Fruit fly (Drosophila melanogaster) whole organism, embryonic: ENCODE data around the gene retinin.
A peak's percentile ranks its signal among the peaks of the same experiment; 100 is the strongest.

Experiments
- Asciz ChIP-seq: fragments of 200-800 bp; sonication (Bioruptor generic); optimal IDR thresholded peaks from 2 replicates; lab custom pipeline; 2017; ENCODE audit warnings: missing biosample characterization, mild to moderate bottlenecking, missing genetic modification characterization, missing genetic modification reagents
- Atf-2 ChIP-seq: fragments of 200-800 bp; sonication (Bioruptor generic); optimal IDR thresholded peaks from 2 replicates; lab custom pipeline; 2016; ENCODE audit warnings: missing biosample characterization, missing genetic modification characterization
- B-H1 ChIP-seq: fragments of 200-800 bp; sonication (Bioruptor generic); IDR thresholded peaks from 3 replicates; pipeline ENCODE4 v1.3.6; 2022; ENCODE audit warnings: missing biosample characterization, missing genetic modification characterization
- CG11398 ChIP-seq: fragments of 200-800 bp; sonication (Bioruptor generic); optimal IDR thresholded peaks from 2 replicates; lab custom pipeline; 2016; ENCODE audit warnings: missing biosample characterization, missing genetic modification characterization
- CG14014 ChIP-seq: fragments of 200-800 bp; sonication (Bioruptor generic); IDR thresholded peaks from 2 replicates; pipeline ENCODE4 v1.3.6; 2022; ENCODE audit warnings: missing biosample characterization, missing genetic modification characterization
- CG15696 ChIP-seq: fragments of 200-800 bp; sonication (Bioruptor generic); optimal IDR thresholded peaks from 2 replicates; lab custom pipeline; 2019; ENCODE audit warnings: missing biosample characterization, mild to moderate bottlenecking, missing genetic modification characterization, moderate library complexity
- CG34224 ChIP-seq: fragments of 200-800 bp; sonication (Bioruptor generic); IDR thresholded peaks from 3 replicates; pipeline ENCODE4 v1.3.6; 2022; ENCODE audit warnings: missing biosample characterization, missing genetic modification characterization; ENCODE audit not compliant: partially characterized antibody
- CG5953 ChIP-seq: fragments of 200-800 bp; sonication (Bioruptor generic); IDR thresholded peaks from 2 replicates; pipeline ENCODE4 v1.3.6; 2022; ENCODE audit warnings: missing biosample characterization, missing genetic modification characterization
- CG6813 ChIP-seq: fragments of 200-800 bp; sonication (Bioruptor generic); optimal IDR thresholded peaks from 2 replicates; lab custom pipeline; 2017; ENCODE audit warnings: missing biosample characterization, missing genetic modification characterization, mild to moderate bottlenecking, moderate library complexity, missing genetic modification reagents
- CG7357 ChIP-seq: fragments of 200-800 bp; sonication (Bioruptor generic); IDR thresholded peaks from 3 replicates; pipeline ENCODE4 v1.3.6; 2022; ENCODE audit warnings: missing biosample characterization, missing genetic modification characterization
- CG7786 ChIP-seq: fragments of 200-800 bp; sonication (Bioruptor generic); optimal IDR thresholded peaks from 2 replicates; lab custom pipeline; 2016; ENCODE audit warnings: missing biosample characterization, missing genetic modification characterization
- CG9215 ChIP-seq: fragments of 200-800 bp; sonication (Bioruptor generic); IDR thresholded peaks from 2 replicates; pipeline ENCODE4 v1.3.6; 2022; ENCODE audit warnings: missing biosample characterization, missing genetic modification characterization
- Deaf1 ChIP-seq: fragments of 200-800 bp; optimal IDR thresholded peaks from 3 replicates; lab custom pipeline; 2019; ENCODE audit warnings: missing biosample characterization, mild to moderate bottlenecking, missing genetic modification characterization, moderate library complexity
- Dfd ChIP-seq, 2 experiments: fragments of >200 bp; optimal IDR thresholded peaks; 2 replicates each; lab custom pipeline; 2017; ENCODE audit warnings: missing biosample characterization in 2 of 2, missing genetic modification characterization in 2 of 2
- H2.0 ChIP-seq: fragments of 200-800 bp; sonication (Bioruptor generic); IDR thresholded peaks from 2 replicates; pipeline ENCODE4 v1.3.6; 2022; ENCODE audit warnings: missing biosample characterization, missing genetic modification characterization
- HLHmδ ChIP-seq: fragments of 200-800 bp; sonication (Bioruptor generic); optimal IDR thresholded peaks from 2 replicates; lab custom pipeline; 2018; ENCODE audit warnings: missing biosample characterization, mild to moderate bottlenecking, missing genetic modification characterization, moderate library complexity
- Kr ChIP-seq: fragments of 200-800 bp; sonication (Bioruptor generic); optimal IDR thresholded peaks from 2 replicates; lab custom pipeline; 2017; ENCODE audit warnings: missing biosample characterization, mild to moderate bottlenecking, missing genetic modification characterization
- Rfx ChIP-seq: fragments of 200-800 bp; sonication (Bioruptor generic); IDR thresholded peaks from 2 replicates; pipeline ENCODE4 v1.3.6; 2022; ENCODE audit warnings: missing biosample characterization, missing genetic modification characterization
- Six4 ChIP-seq: fragments of 200-800 bp; sonication (Bioruptor generic); optimal IDR thresholded peaks from 2 replicates; lab custom pipeline; 2016; ENCODE audit warnings: missing biosample characterization, missing genetic modification characterization
- Usf ChIP-seq: fragments of 200-800 bp; sonication (Bioruptor generic); optimal IDR thresholded peaks from 2 replicates; lab custom pipeline; 2017; ENCODE audit warnings: missing genotype, missing biosample characterization, missing genetic modification characterization
- ash1 ChIP-seq: fragments of 200-800 bp; sonication (Bioruptor generic); optimal IDR thresholded peaks from 2 replicates; lab custom pipeline; 2018; ENCODE audit warnings: missing biosample characterization, mild to moderate bottlenecking, missing genetic modification characterization
- chinmo ChIP-seq: fragments of 200-800 bp; sonication (Bioruptor generic); IDR thresholded peaks from 4 replicates; pipeline ENCODE4 v1.3.6; 2022; ENCODE audit warnings: missing biosample characterization, missing genetic modification characterization; ENCODE audit not compliant: partially characterized antibody
- da ChIP-seq: fragments of 200-800 bp; sonication (Bioruptor generic); optimal IDR thresholded peaks from 2 replicates; lab custom pipeline; 2016; ENCODE audit warnings: missing biosample characterization, missing genetic modification characterization
- dati ChIP-seq: fragments of 200-800 bp; sonication (Bioruptor generic); IDR thresholded peaks from 2 replicates; pipeline ENCODE4 v1.3.6; 2022; ENCODE audit warnings: missing biosample characterization, missing genetic modification characterization
- exex ChIP-seq: fragments of 200-800 bp; sonication (Bioruptor generic); optimal IDR thresholded peaks from 4 replicates; lab custom pipeline; 2018; ENCODE audit warnings: missing biosample characterization, mild to moderate bottlenecking, missing genetic modification characterization, moderate library complexity
- fd3F ChIP-seq: fragments of 200-800 bp; sonication (Bioruptor generic); optimal IDR thresholded peaks from 2 replicates; lab custom pipeline; 2018; ENCODE audit warnings: missing biosample characterization, mild to moderate bottlenecking, missing genetic modification characterization, moderate library complexity
- fd96Cb ChIP-seq: fragments of 200-800 bp; sonication (Bioruptor generic); optimal IDR thresholded peaks from 2 replicates; lab custom pipeline; 2018; ENCODE audit warnings: missing biosample characterization, mild to moderate bottlenecking, missing genetic modification characterization, moderate library complexity
- gcm ChIP-seq: fragments of 200-800 bp; sonication (Bioruptor generic); optimal IDR thresholded peaks from 2 replicates; lab custom pipeline; 2019; ENCODE audit warnings: missing biosample characterization, mild to moderate bottlenecking, missing genetic modification characterization, moderate library complexity
- lmd ChIP-seq: fragments of 200-800 bp; sonication (Bioruptor generic); IDR thresholded peaks from 2 replicates; pipeline ENCODE4 v1.3.6; 2022; ENCODE audit warnings: missing biosample characterization, missing genetic modification characterization
- lola ChIP-seq, 3 experiments: fragments of >200 bp in 2 of 3; fragments of 200-800 bp in 1 of 3; sonication (Bioruptor generic) in 1 of 3; optimal IDR thresholded peaks; 2 replicates each; lab custom pipeline; 2017 to 2019; ENCODE audit warnings: missing biosample characterization in 3 of 3, missing genetic modification characterization in 3 of 3, mild to moderate bottlenecking in 1 of 3, moderate library complexity in 1 of 3
- pan ChIP-seq, 4 experiments: fragments of >200 bp in 3 of 4; fragments of 200-800 bp in 1 of 4; sonication (Bioruptor generic) in 1 of 4; optimal IDR thresholded peaks in 3 of 4; IDR thresholded peaks in 1 of 4; 2 replicates each; pipeline versions ENCODE4 v1.3.6 to Lab custom; 2017 to 2022; ENCODE audit warnings: missing biosample characterization in 2 of 4, missing genetic modification characterization in 2 of 4, mixed read lengths in 1 of 4
- row ChIP-seq: fragments of 200-800 bp; sonication (Bioruptor generic); IDR thresholded peaks from 3 replicates; pipeline ENCODE4 v1.3.6; 2022; ENCODE audit warnings: missing biosample characterization, missing genetic modification characterization
- trem ChIP-seq: fragments of 200-800 bp; optimal IDR thresholded peaks from 3 replicates; lab custom pipeline; 2019; ENCODE audit warnings: missing biosample characterization, mild to moderate bottlenecking, missing genetic modification characterization, moderate library complexity
- unpg ChIP-seq: fragments of 200-800 bp; sonication (Bioruptor generic); optimal IDR thresholded peaks from 3 replicates; lab custom pipeline; 2018; ENCODE audit warnings: missing biosample characterization, mild to moderate bottlenecking, missing genetic modification characterization, moderate library complexity

Gene retinin

dm6 chr3L:16319399-16319906 is 12.3 kb upstream of the retinin start, which contains the start of the genes CG13041 and CG13060:
TSS of gene CG13041 (minus strand) at chr3L:16319526.
TSS of gene CG13060 (plus strand) at chr3L:16319856.
- TF ChIP-seq CG15696 (tag; lab: Kevin White, UChicago) (no peak), chinmo (0 out of 4 replicates have a peak, but pooled peaks have one; percentile 61), B-H1 (GFP tag; lab: Robert Waterston, UW) (no peak), Deaf1 (tag; lab: Kevin White, UChicago) (peak; percentile 68), CG7357 (no peak), ash1 (GFP tag; lab: Kevin White, UChicago) (no peak), lmd (no peak)

dm6 chr3L:16321172-16321571 is 10.6 kb upstream of the retinin start, which contains the start of gene CG42718:
TSS of gene CG42718 (minus strand) at chr3L:16321272.
- no peak for TF ChIP-seq Six4
- TF ChIP-seq Usf = no peak
- no peak for TF ChIP-seq lola (GFP tag; optimal IDR thresholded peaks at IDR 0.05; lab: Kevin White, UChicago)
- no peak for TF ChIP-seq CG11398 (GFP tag; lab: Kevin White, UChicago)
- TF ChIP-seq H2.0 = no peak

DNA sequence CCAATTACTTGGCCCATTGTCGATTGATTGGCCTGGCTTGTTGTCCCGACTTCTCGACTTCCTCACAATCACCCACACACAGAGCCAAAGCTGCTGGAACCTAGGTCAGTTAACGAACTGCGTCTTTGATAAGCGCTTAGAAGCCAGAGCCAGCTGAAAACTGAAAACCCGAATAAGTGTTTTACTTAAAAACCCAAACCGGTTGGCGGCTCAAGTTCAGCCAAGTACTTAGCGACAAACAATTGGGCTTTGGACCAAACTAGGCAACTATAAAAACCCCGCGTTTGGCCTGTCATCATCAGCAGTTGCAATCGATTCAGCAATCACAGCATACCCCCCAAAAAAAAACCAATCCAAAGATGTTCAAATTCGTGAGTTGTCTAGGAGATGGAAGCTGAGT is 8.4 kb upstream of the retinin start, which contains the start of gene CG13059:
Gene CG13059 (plus strand): TSS at position 301 of the 400 bp plus-strand sequence.
- TF ChIP-seq Kr (GFP tag; lab: Kevin White, UChicago) (no peak), Asciz (no peak), pan (optimal IDR thresholded peaks at IDR 0.05; lab: Kevin White, UChicago) (no peak), pan (GFP tag; optimal IDR thresholded peaks at IDR 0.05 in 1 of 2, IDR thresholded peaks at IDR 0.05 in 1 of 2) (no peak)

- TF ChIP-seq Rfx (no peak), CG34224 (GFP tag; lab: Robert Waterston, UW) (no peak), Dfd (GFP tag; optimal IDR thresholded peaks at IDR 0.05; lab: Kevin White, UChicago) (no peak), exex (no peak), unpg (GFP tag; lab: Kevin White, UChicago) (no peak), dati (no peak), CG5953 (GFP tag; lab: Robert Waterston, UW) (no peak), row (GFP tag; lab: Robert Waterston, UW) (no peak), HLHmδ (GFP tag; lab: Kevin White, UChicago) (no peak), gcm (GFP tag; lab: Kevin White, UChicago) (no peak), CG14014 (no peak), da (no peak), CG9215 (GFP tag; lab: Robert Waterston, UW) (no peak), trem (tag; lab: Kevin White, UChicago) (no peak), CG6813 (GFP tag; lab: Kevin White, UChicago) (no peak), fd3F (GFP tag; lab: Kevin White, UChicago) (no peak), fd96Cb (tag; lab: Kevin White, UChicago) (no peak), Atf-2 (GFP tag; lab: Kevin White, UChicago) (no peak), CG7786 (no peak)
Observed at dm6 chr3L:16326657-16327056, 5.1 kb upstream of the retinin start, which contains the start of the genes CG13040 and CG13039. TSS of gene CG13040 (minus strand) at chr3L:16326757. TSS of gene CG13039 (minus strand) at chr3L:16326762.
